In genomic region chrX:10900079-10900724, ce11 we compare ENCODE assay signal across 5 worm cellular contexts.
TF ChIP-seq lines count a peak whose summit lies in the region.

suca-1 (minus strand) TSS chrX:10900114.

TF ChIP-seq in whole organism, L1 larva, 84 proteins besides CTCF, POLR2A, EP300 and RAD21 (continues in another document):
- TF ChIP-seq tlp-1 (tag; optimal IDR thresholded peaks at IDR 0.05; lab: Kevin White, UChicago) (no peak), sup-37 (GFP tag; optimal IDR thresholded peaks at IDR 0.05; lab: Kevin White, UChicago) (no peak), grh-1 (GFP tag; IDR thresholded peaks at IDR 0.05; lab: Robert Waterston, UW) (no peak), xbp-1 (tag; optimal IDR thresholded peaks at IDR 0.05; lab: Kevin White, UChicago) (peak; percentile 24), lin-15B (tag; optimal IDR thresholded peaks at IDR 0.05; lab: Kevin White, UChicago) (no peak), unc-98 (GFP tag; IDR thresholded peaks at IDR 0.05; lab: Robert Waterston, UW) (no peak), efl-1 (optimal IDR thresholded peaks at IDR 0.05; lab: Kevin White, UChicago) (peak; percentile 23 to 37), efl-1 (GFP tag; optimal IDR thresholded peaks at IDR 0.05 in 1 of 2; lab: Kevin White, UChicago) (peak; percentile 5 to 11), mdl-1 (tag; optimal IDR thresholded peaks at IDR 0.05; lab: Kevin White, UChicago) (peak in 1 of 2 experiments; percentile 27), C16A3.4 (tag; optimal IDR thresholded peaks at IDR 0.05; lab: Kevin White, UChicago) (peak; percentile 7), nhr-85 (tag; lab: Kevin White, UChicago) (no peak), lin-13 (GFP tag; optimal IDR thresholded peaks at IDR 0.05; lab: Kevin White, UChicago) (peak; percentile 7), tbx-2 (tag; optimal IDR thresholded peaks at IDR 0.05; lab: Kevin White, UChicago) (peak; percentile 21), hpl-2 (GFP tag; optimal IDR thresholded peaks at IDR 0.05; lab: Kevin White, UChicago) (no peak), nhr-12 (tag; optimal IDR thresholded peaks at IDR 0.05; lab: Kevin White, UChicago) (no peak), mef-2 (tag; optimal IDR thresholded peaks at IDR 0.05; lab: Kevin White, UChicago) (no peak), ceh-63 (GFP tag; optimal IDR thresholded peaks at IDR 0.05; lab: Kevin White, UChicago) (no peak), skn-1 (tag; optimal IDR thresholded peaks at IDR 0.05; lab: Kevin White, UChicago) (no peak), lin-14 (GFP tag; optimal IDR thresholded peaks at IDR 0.05; lab: Kevin White, UChicago) (peak; percentile 72)

TF ChIP-seq in whole organism, L3 larva, 47 proteins besides CTCF, POLR2A, EP300 and RAD21:
- no peak for TF ChIP-seq ztf-4 (tag; optimal IDR thresholded peaks at IDR 0.05; lab: Kevin White, UChicago)
- no peak for TF ChIP-seq lin-39 (tag; optimal IDR thresholded peaks at IDR 0.05; lab: Kevin White, UChicago)
- TF ChIP-seq sea-2 (GFP tag; optimal IDR thresholded peaks at IDR 0.05; lab: Kevin White, UChicago) = no peak
- TF ChIP-seq snpc-4 (tag; optimal IDR thresholded peaks at IDR 0.05; lab: Kevin White, UChicago) = peak; percentile 4
- TF ChIP-seq nhr-23 (tag; optimal IDR thresholded peaks at IDR 0.05; lab: Kevin White, UChicago) = peak; percentile 44
- no peak for TF ChIP-seq pha-4 (tag; optimal IDR thresholded peaks at IDR 0.05; lab: Kevin White, UChicago)
- peak; percentile 68 for TF ChIP-seq elt-2 (tag; optimal IDR thresholded peaks at IDR 0.05; lab: Kevin White, UChicago)
- peak; percentile 39 for TF ChIP-seq hmg-11 (tag; optimal IDR thresholded peaks at IDR 0.05; lab: Kevin White, UChicago)
- TF ChIP-seq egl-5 (tag; optimal IDR thresholded peaks at IDR 0.05; lab: Kevin White, UChicago) = peak; percentile 36
- no peak for TF ChIP-seq mml-1 (tag; optimal IDR thresholded peaks at IDR 0.05; lab: Kevin White, UChicago)
- TF ChIP-seq nhr-43 (tag; optimal IDR thresholded peaks at IDR 0.05; lab: Kevin White, UChicago; ENCODE audit: poor library complexity, severe bottlenecking) = peak; percentile 11
- TF ChIP-seq ceh-28 (tag; optimal IDR thresholded peaks at IDR 0.05; lab: Kevin White, UChicago) = no peak
- no peak for TF ChIP-seq ceh-16 (tag; optimal IDR thresholded peaks at IDR 0.05; lab: Kevin White, UChicago)
- peak; percentile 67 for TF ChIP-seq nhr-25 (tag; optimal IDR thresholded peaks at IDR 0.05; lab: Kevin White, UChicago)
- TF ChIP-seq tbx-2 (tag; optimal IDR thresholded peaks at IDR 0.05; lab: Kevin White, UChicago) = no peak

TF ChIP-seq in whole organism, early embryonic, 17 proteins besides CTCF, POLR2A, EP300 and RAD21:
- no peak for TF ChIP-seq tra-4 (tag; optimal IDR thresholded peaks at IDR 0.05; lab: Kevin White, UChicago)
- TF ChIP-seq sea-1 (GFP tag; conservative IDR thresholded peaks at IDR 0.05; lab: Robert Waterston, UW) = peak; percentile 77
- TF ChIP-seq F13C5.2 (tag; optimal IDR thresholded peaks at IDR 0.05; lab: Kevin White, UChicago) = peak; percentile 43
- no peak for TF ChIP-seq tbx-11 (GFP tag; IDR thresholded peaks at IDR 0.05; lab: Robert Waterston, UW)
- TF ChIP-seq flt-1 (GFP tag; IDR thresholded peaks at IDR 0.05; lab: Robert Waterston, UW) = 0 out of 2 replicates have a peak, but pooled peaks have one; percentile 46
- peak; percentile 39 for TF ChIP-seq ceh-36 (tag; optimal IDR thresholded peaks at IDR 0.05; lab: Kevin White, UChicago)

TF ChIP-seq in whole organism, midembryonic, 9 proteins besides CTCF, POLR2A, EP300 and RAD21:
- peak; percentile 59; the same call in 1 of the 2 replicates for TF ChIP-seq flt-1 (GFP tag; IDR thresholded peaks at IDR 0.05; lab: Robert Waterston, UW)
- no peak for TF ChIP-seq med-1 (GFP tag; optimal IDR thresholded peaks at IDR 0.05; lab: Kevin White, UChicago; ENCODE audit: insufficient read depth)

TF ChIP-seq in whole organism, young adult, 124 proteins besides CTCF, POLR2A, EP300 and RAD21:
- TF ChIP-seq atf-7 (tag; optimal IDR thresholded peaks at IDR 0.05; lab: Kevin White, UChicago) = no peak
- peak; percentile 8 for TF ChIP-seq lin-40 (tag; optimal IDR thresholded peaks at IDR 0.05; lab: Kevin White, UChicago)
- peak; percentile 45 for TF ChIP-seq dox-1 (GFP tag; IDR thresholded peaks at IDR 0.05; lab: Robert Waterston, UW)
- peak; percentile 85 for TF ChIP-seq nhr-80 (tag; optimal IDR thresholded peaks at IDR 0.05; lab: Kevin White, UChicago)
- no peak for TF ChIP-seq C06A6.2 (GFP tag; conservative IDR thresholded peaks at IDR 0.05; lab: Robert Waterston, UW)
TF ChIP-seq in whole organism, young adult: peak in this region for 3.

Comparison
In these comparisons a context has a peak if more than half of its experiments do, and no peak if none do; other contexts are left out.
1. Of the 8 proteins assayed by ChIP-seq in both whole organism, young adult and whole organism, L1 larva: peak only in whole organism, young adult: none; only in whole organism, L1 larva: dpl-1, efl-1, lin-35 and nhr-90; in both: none; in neither: 4.